Worm (Caenorhabditis elegans): ENCODE data around the gene bre-5.

Gene bre-5

ce11 chrIV:12005090-12005770, 45.8 kb downstream of the bre-5 start:
- TF ChIP-seq mls-2 (tag; optimal IDR thresholded peaks at IDR 0.05) (no peak), bed-3 (GFP tag; optimal IDR thresholded peaks at IDR 0.05) (no peak), hlh-1 (tag; optimal IDR thresholded peaks at IDR 0.05) (no peak), nhr-2 (tag; optimal IDR thresholded peaks at IDR 0.05) (no peak), nhr-12 (tag; optimal IDR thresholded peaks at IDR 0.05) (no peak), cnd-1 (tag; optimal IDR thresholded peaks at IDR 0.05) (no peak), ceh-43 (GFP tag; optimal IDR thresholded peaks at IDR 0.05) (no peak), ceh-83 (GFP tag; optimal IDR thresholded peaks at IDR 0.05) (no peak), elt-1 (tag; optimal IDR thresholded peaks at IDR 0.05; ENCODE audit: borderline replicate concordance, insufficient read depth) (no peak), unc-120 (tag; optimal IDR thresholded peaks at IDR 0.05; ENCODE audit: poor library complexity, severe bottlenecking) (no peak), unc-39 (tag; optimal IDR thresholded peaks at IDR 0.05) (no peak), drap-1 (GFP tag; optimal IDR thresholded peaks at IDR 0.05) (no peak), nhr-28 (tag; optimal IDR thresholded peaks at IDR 0.05) (no peak), pha-4 (tag; optimal IDR thresholded peaks at IDR 0.05) (no peak)

Data from whole organism, mixed stage, embryonic.